Worm (Caenorhabditis elegans): ENCODE data around the gene K11D9.3.
A peak's percentile ranks its signal among the peaks of the same experiment; 100 is the strongest.

The K11D9.3 gene

ce11 chrIII:10816045-10816444 is 14.0 kb upstream of the K11D9.3 start:
- TF ChIP-seq atf-7 (tag; optimal IDR thresholded peaks at IDR 0.05) (no peak), K11D2.4 (GFP tag; IDR thresholded peaks at IDR 0.05) (no peak), hsf-1 (GFP tag; IDR thresholded peaks at IDR 0.05) (no peak), Y95B8A.8 (GFP tag; IDR thresholded peaks at IDR 0.05) (no peak), tbx-9 (tag; optimal IDR thresholded peaks at IDR 0.05; ENCODE audit: borderline replicate concordance) (no peak), B0261.1 (tag; optimal IDR thresholded peaks at IDR 0.05) (no peak), F49E8.2 (tag; optimal IDR thresholded peaks at IDR 0.05; ENCODE audit: insufficient read depth) (no peak), nfya-2 (GFP tag; IDR thresholded peaks at IDR 0.05) (no peak), ztf-22 (GFP tag; optimal IDR thresholded peaks at IDR 0.05) (no peak), athp-1 (tag; optimal IDR thresholded peaks at IDR 0.05) (no peak), lsy-27 (tag; optimal IDR thresholded peaks at IDR 0.05; ENCODE audit: borderline replicate concordance, insufficient read depth) (no peak)

ce11 chrIII:10815199-10815598 is 13.2 kb upstream of the K11D9.3 start:
- TF ChIP-seq tbp1 (GFP tag; optimal IDR thresholded peaks at IDR 0.05) (no peak), egl-18 (GFP tag; IDR thresholded peaks at IDR 0.05) (0 out of 2 replicates have a peak, but pooled peaks have one; percentile 37)

DNA sequence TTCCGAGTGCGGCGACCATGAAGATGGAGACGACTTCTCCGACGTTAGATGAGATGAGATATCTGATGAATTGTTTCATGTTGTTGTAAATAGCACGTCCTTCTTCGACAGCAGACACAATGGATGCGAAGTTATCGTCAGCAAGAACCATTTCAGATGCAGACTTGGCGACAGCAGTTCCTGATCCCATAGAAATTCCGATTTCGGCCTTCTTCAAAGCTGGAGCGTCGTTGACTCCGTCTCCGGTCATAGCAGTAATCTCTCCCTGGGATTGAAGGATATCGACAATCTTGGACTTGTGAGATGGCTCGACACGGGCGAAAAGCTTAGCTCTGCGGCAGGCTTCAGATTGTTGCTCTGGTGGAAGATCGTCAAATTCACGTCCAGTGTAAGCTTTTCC is 11.9 kb upstream of the K11D9.3 start:
- TF ChIP-seq hlh-26 (GFP tag; conservative IDR thresholded peaks at IDR 0.05) (no peak), nfya-1 (tag; optimal IDR thresholded peaks at IDR 0.05; ENCODE audit: borderline replicate concordance, insufficient read depth) (no peak), C06A6.2 (GFP tag; conservative IDR thresholded peaks at IDR 0.05) (no peak), nhr-120 (GFP tag; IDR thresholded peaks at IDR 0.05) (no peak), B0035.1 (tag; optimal IDR thresholded peaks at IDR 0.05) (no peak), Y67H2A.10 (GFP tag; conservative IDR thresholded peaks at IDR 0.05) (no peak), F22D6.2 (tag; optimal IDR thresholded peaks at IDR 0.05) (no peak), ceh-27 (GFP tag; optimal IDR thresholded peaks at IDR 0.05) (no peak), D2030.7 (GFP tag; IDR thresholded peaks at IDR 0.05) (no peak), lir-1 (GFP tag; conservative IDR thresholded peaks at IDR 0.05) (no peak), efl-1 (GFP tag; optimal IDR thresholded peaks at IDR 0.05) (no peak), F57A8.1 (GFP tag; optimal IDR thresholded peaks at IDR 0.05) (no peak), repo-1 (tag; optimal IDR thresholded peaks at IDR 0.05) (no peak), F10E7.11 (tag; optimal IDR thresholded peaks at IDR 0.05) (no peak), die-1 (tag; optimal IDR thresholded peaks at IDR 0.05) (no peak), bed-2 (GFP tag; IDR thresholded peaks at IDR 0.05) (no peak), F37B4.10 (GFP tag; IDR thresholded peaks at IDR 0.05) (no peak)

- TF ChIP-seq dox-1 (GFP tag; IDR thresholded peaks at IDR 0.05) (peak; percentile 9; the same call in 1 of the 2 replicates), madf-10 (tag; optimal IDR thresholded peaks at IDR 0.05) (no peak), nfyb-1 (GFP tag; IDR thresholded peaks at IDR 0.05) (0 out of 2 replicates have a peak, but pooled peaks have one; percentile 49), ceh-58 (GFP tag; IDR thresholded peaks at IDR 0.05) (no peak), hsf-1 (GFP tag; IDR thresholded peaks at IDR 0.05) (no peak), hrde-1 (tag; optimal IDR thresholded peaks at IDR 0.05; ENCODE audit: borderline replicate concordance) (no peak), T26A5.8 (tag; optimal IDR thresholded peaks at IDR 0.05) (no peak), nhr-27 (tag; optimal IDR thresholded peaks at IDR 0.05) (peak; percentile 19), zfh-2 (GFP tag; conservative IDR thresholded peaks at IDR 0.05) (peak; percentile 66), tbp1 (GFP tag; optimal IDR thresholded peaks at IDR 0.05) (no peak), mel-28 (tag; optimal IDR thresholded peaks at IDR 0.05; ENCODE audit: borderline replicate concordance) (no peak), madf-3 (GFP tag; IDR thresholded peaks at IDR 0.05) (0 out of 2 replicates have a peak, but pooled peaks have one; percentile 36)
Observed at ce11 chrIII:10812798-10813295, 10.8 kb upstream of the K11D9.3 start.
